Fruit fly (Drosophila melanogaster) whole organism, adult: ENCODE measurements around the gene CG11951.

ENCODE experiments used
- CG11617 ChIP-seq: fragments of 200-800 bp; sonication (Bioruptor generic); optimal IDR thresholded peaks from 2 replicates; lab custom pipeline; 2017; ENCODE audit warnings: mild to moderate bottlenecking, missing biosample characterization, missing genetic modification reagents, missing genetic modification characterization
- CG12768 ChIP-seq: fragments of 200-800 bp; sonication (Bioruptor generic); optimal IDR thresholded peaks from 2 replicates; lab custom pipeline; 2017; ENCODE audit warnings: missing biosample characterization, missing genetic modification characterization, mild to moderate bottlenecking, moderate library complexity, missing genetic modification reagents
- CG7045 ChIP-seq: fragments of 200-800 bp; sonication (Bioruptor generic); optimal IDR thresholded peaks from 2 replicates; lab custom pipeline; 2017; ENCODE audit warnings: missing biosample characterization, mild to moderate bottlenecking, missing genetic modification characterization
- CG7101 ChIP-seq: fragments of 200-800 bp; sonication (Bioruptor generic); optimal IDR thresholded peaks from 2 replicates; lab custom pipeline; 2018; ENCODE audit warnings: missing biosample characterization, mild to moderate bottlenecking, missing genetic modification characterization, moderate library complexity
- Hr96 ChIP-seq: fragments of 200-800 bp; sonication (Bioruptor generic); optimal IDR thresholded peaks from 2 replicates; lab custom pipeline; 2016; ENCODE audit warnings: missing biosample characterization, missing genetic modification characterization
- Mnt ChIP-seq: fragments of 200-800 bp; sonication (Bioruptor generic); optimal IDR thresholded peaks from 2 replicates; lab custom pipeline; 2016; ENCODE audit warnings: missing biosample characterization, mild to moderate bottlenecking, missing genetic modification characterization
- bab1 ChIP-seq: fragments of 200-800 bp; sonication (Bioruptor generic); optimal IDR thresholded peaks from 3 replicates; lab custom pipeline; 2019; ENCODE audit warnings: missing biosample characterization, mild to moderate bottlenecking, missing genetic modification characterization, moderate library complexity
- cic ChIP-seq: fragments of 200-800 bp; sonication (Bioruptor generic); optimal IDR thresholded peaks from 2 replicates; lab custom pipeline; 2017; ENCODE audit warnings: missing biosample characterization, mild to moderate bottlenecking, missing genetic modification characterization, moderate library complexity
- kay ChIP-seq: fragments of 200-800 bp; sonication (Bioruptor generic); peaks from one replicate; lab custom pipeline; 2016; ENCODE audit warnings: missing biosample characterization, missing genetic modification characterization, borderline replicate concordance
- pad ChIP-seq: fragments of 200-800 bp; sonication (Bioruptor generic); optimal IDR thresholded peaks from 3 replicates; lab custom pipeline; 2017; ENCODE audit warnings: missing biosample characterization, missing genetic modification characterization, mild to moderate bottlenecking, moderate library complexity, missing genetic modification reagents
- tj ChIP-seq: fragments of 200-800 bp; sonication (Bioruptor generic); optimal IDR thresholded peaks from 3 replicates; lab custom pipeline; 2017; ENCODE audit warnings: missing biosample characterization, mild to moderate bottlenecking, missing genetic modification characterization, moderate library complexity
- toe ChIP-seq: fragments of 200-800 bp; sonication (Bioruptor generic); optimal IDR thresholded peaks from 2 replicates; lab custom pipeline; 2016; ENCODE audit warnings: missing biosample characterization, missing genetic modification characterization

DNA sequence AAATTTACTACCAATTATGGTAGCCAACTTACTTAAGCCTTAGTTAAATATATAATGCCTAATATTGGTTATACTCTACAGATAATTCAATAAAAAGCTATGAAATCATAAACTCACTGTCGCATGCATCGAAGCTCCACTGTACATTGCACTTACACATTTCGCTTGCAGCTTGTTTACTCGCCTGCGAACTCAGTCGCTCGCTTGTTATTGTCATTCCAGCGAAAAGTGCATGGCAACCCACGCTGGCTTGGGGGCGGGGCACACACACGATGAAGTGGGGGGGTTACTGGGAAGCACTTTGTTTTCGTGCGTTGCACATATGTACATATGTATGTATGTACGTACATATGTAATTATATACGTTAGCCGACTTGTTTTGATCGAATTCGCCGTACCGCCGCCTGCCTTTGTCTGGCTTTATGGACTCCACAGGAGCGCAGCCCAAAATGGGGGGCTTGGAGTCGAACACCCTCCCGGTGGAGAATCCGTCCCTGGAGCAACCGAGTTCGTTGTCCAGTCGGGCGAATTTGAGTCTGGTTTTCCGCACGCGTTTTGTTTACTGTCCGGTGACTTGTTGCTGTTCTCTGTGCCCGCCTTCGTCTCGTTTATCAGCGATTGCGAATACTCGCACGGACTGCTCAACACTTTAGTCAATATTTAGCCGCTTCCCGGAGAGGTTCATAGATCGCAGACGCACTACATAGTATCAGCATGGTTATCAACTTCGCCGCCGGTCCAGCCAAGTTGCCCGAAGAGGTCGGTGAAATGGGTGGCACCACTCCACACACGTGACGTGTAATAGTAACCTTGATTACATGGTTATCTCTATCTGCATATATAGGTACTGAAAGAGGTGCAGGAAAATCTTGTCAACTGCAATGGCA, 38.5 kb downstream of the CG11951 start, which contains the start of gene CG11899:
- TF ChIP-seq CG7101 (peak; percentile 53), CG12768 (peak; percentile 92), tj (GFP tag; lab: Kevin White, UChicago) (peak; percentile 77), cic (GFP tag; lab: Kevin White, UChicago) (peak; percentile 95), toe (GFP tag; lab: Kevin White, UChicago) (peak; percentile 84), pad (GFP tag; lab: Kevin White, UChicago) (peak; percentile 77), CG11617 (GFP tag; lab: Kevin White, UChicago) (peak; percentile 25), Hr96 (GFP tag; lab: Kevin White, UChicago) (peak; percentile 73), kay (peak; percentile 95), CG7045 (GFP tag; lab: Kevin White, UChicago) (peak; percentile 78), bab1 (GFP tag; lab: Kevin White, UChicago) (peak; percentile 50), Mnt (peak; percentile 89)
